Fruit fly (Drosophila melanogaster) whole organism, embryonic: ENCODE measurements around the gene aru.

Experiments used
- BEAF-32 ChIP-seq: fragments of 200-800 bp; sonication (Bioruptor generic); optimal IDR thresholded peaks from 3 replicates; lab custom pipeline; 2017; ENCODE audit warnings: missing biosample characterization, missing genetic modification characterization, mild to moderate bottlenecking, moderate library complexity, missing genetic modification reagents
- CG10274 ChIP-seq: fragments of 200-800 bp; sonication (Bioruptor generic); optimal IDR thresholded peaks from 3 replicates; lab custom pipeline; 2017; ENCODE audit warnings: missing biosample characterization, mild to moderate bottlenecking, missing genetic modification characterization
- CG11723 ChIP-seq: fragments of 200-800 bp; sonication (Bioruptor generic); optimal IDR thresholded peaks from 2 replicates; lab custom pipeline; 2017; ENCODE audit warnings: missing biosample characterization, mild to moderate bottlenecking, missing genetic modification characterization
- CG12769 ChIP-seq: fragments of 200-800 bp; sonication (Bioruptor generic); optimal IDR thresholded peaks from 2 replicates; lab custom pipeline; 2019; ENCODE audit warnings: missing biosample characterization, mild to moderate bottlenecking, missing genetic modification characterization, moderate library complexity
- CG14860 ChIP-seq: fragments of 200-800 bp; sonication (Bioruptor generic); IDR thresholded peaks from 3 replicates; pipeline ENCODE4 v1.3.6; 2022; ENCODE audit warnings: missing biosample characterization, missing genetic modification characterization; ENCODE audit not compliant: partially characterized antibody
- CG1647 ChIP-seq: fragments of 200-800 bp; sonication (Bioruptor generic); optimal IDR thresholded peaks from 3 replicates; lab custom pipeline; 2016; ENCODE audit warnings: missing biosample characterization, missing genetic modification characterization
- CG17385 ChIP-seq: fragments of 200-800 bp; sonication (Bioruptor generic); optimal IDR thresholded peaks from 3 replicates; lab custom pipeline; 2018; ENCODE audit warnings: missing biosample characterization, mild to moderate bottlenecking, missing genetic modification characterization
- CG17568 ChIP-seq: fragments of 200-800 bp; sonication (Bioruptor generic); optimal IDR thresholded peaks from 2 replicates; lab custom pipeline; 2018; ENCODE audit warnings: missing biosample characterization, mild to moderate bottlenecking, missing genetic modification characterization, moderate library complexity
- CG17802 ChIP-seq: fragments of 200-800 bp; sonication (Bioruptor generic); optimal IDR thresholded peaks from 2 replicates; lab custom pipeline; 2018; ENCODE audit warnings: missing biosample characterization, mild to moderate bottlenecking, missing genetic modification characterization, moderate library complexity
- CG18764 ChIP-seq: fragments of 200-800 bp; sonication (Bioruptor generic); optimal IDR thresholded peaks from 3 replicates; lab custom pipeline; 2016; ENCODE audit warnings: missing biosample characterization, missing genetic modification characterization
- CG3726 ChIP-seq: fragments of 200-800 bp; sonication (Bioruptor generic); IDR thresholded peaks from 3 replicates; pipeline ENCODE4, ENCODE4 v1.3.6; 2022; ENCODE audit warnings: missing biosample characterization, missing genetic modification characterization
- CG4282 ChIP-seq: fragments of 200-800 bp; sonication (Bioruptor generic); optimal IDR thresholded peaks from 2 replicates; lab custom pipeline; 2016; ENCODE audit warnings: missing biosample characterization, missing genetic modification characterization
- CG4328 ChIP-seq: fragments of 200-800 bp; sonication (Bioruptor generic); optimal IDR thresholded peaks from 3 replicates; lab custom pipeline; 2017; ENCODE audit warnings: missing biosample characterization, missing genetic modification reagents, missing genetic modification characterization
- CG4820 ChIP-seq: fragments of 200-800 bp; sonication (Bioruptor generic); optimal IDR thresholded peaks from 3 replicates; lab custom pipeline; 2016; ENCODE audit warnings: missing biosample characterization, missing genetic modification characterization
- CG4854 ChIP-seq: fragments of 200-800 bp; sonication (Bioruptor generic); optimal IDR thresholded peaks from 2 replicates; lab custom pipeline; 2016; ENCODE audit warnings: missing biosample characterization, missing genetic modification characterization, inconsistent platforms
- CG7556 ChIP-seq: fragments of 200-800 bp; sonication (Bioruptor generic); optimal IDR thresholded peaks from 2 replicates; lab custom pipeline; 2017; ENCODE audit warnings: missing biosample characterization, mild to moderate bottlenecking, missing genetic modification characterization
- Camta ChIP-seq: fragments of 200-800 bp; sonication (Bioruptor generic); optimal IDR thresholded peaks from 2 replicates; lab custom pipeline; 2016; ENCODE audit warnings: missing biosample characterization, missing genetic modification characterization
- CoRest ChIP-seq: fragments of 200-800 bp; sonication (Bioruptor generic); optimal IDR thresholded peaks from 3 replicates; lab custom pipeline; 2018; ENCODE audit warnings: missing biosample characterization, mild to moderate bottlenecking, missing genetic modification characterization, moderate library complexity
- D19B ChIP-seq: fragments of 200-800 bp; sonication (Bioruptor generic); optimal IDR thresholded peaks from 2 replicates; lab custom pipeline; 2017; ENCODE audit warnings: missing biosample characterization, mild to moderate bottlenecking, missing genetic modification characterization
- Doc3 ChIP-seq: fragments of 200-800 bp; sonication (Bioruptor generic); IDR thresholded peaks from 3 replicates; pipeline ENCODE4 v1.3.6; 2022; ENCODE audit warnings: missing biosample characterization, missing genetic modification characterization; ENCODE audit not compliant: partially characterized antibody
- Eip74EF ChIP-seq, 2 experiments: fragments of 200-800 bp in 1 of 2; fragments of >200 bp in 1 of 2; sonication (Bioruptor generic) in 1 of 2; optimal IDR thresholded peaks; 2 replicates each; lab custom pipeline; 2017 to 2019; ENCODE audit warnings: missing biosample characterization in 2 of 2, missing genetic modification characterization in 2 of 2, mild to moderate bottlenecking in 1 of 2, moderate library complexity in 1 of 2
- Fer2 ChIP-seq: fragments of 200-800 bp; sonication (Bioruptor generic); optimal IDR thresholded peaks from 2 replicates; lab custom pipeline; 2018; ENCODE audit warnings: missing biosample characterization, mild to moderate bottlenecking, missing genetic modification characterization, moderate library complexity
- Gug ChIP-seq: fragments of 200-800 bp; sonication (Bioruptor generic); IDR thresholded peaks from 4 replicates; pipeline ENCODE4 v1.3.6; 2022; ENCODE audit warnings: missing biosample characterization, missing genetic modification characterization
- Hand ChIP-seq: fragments of 200-800 bp; sonication (Bioruptor generic); optimal IDR thresholded peaks from 2 replicates; lab custom pipeline; 2017; ENCODE audit warnings: mild to moderate bottlenecking, missing biosample characterization, missing genetic modification reagents, missing genetic modification characterization
- Hmx ChIP-seq: fragments of 200-800 bp; sonication (Bioruptor generic); optimal IDR thresholded peaks from 2 replicates; lab custom pipeline; 2016; ENCODE audit warnings: missing biosample characterization, missing genetic modification characterization
- NFAT ChIP-seq: fragments of 200-800 bp; sonication (Bioruptor generic); IDR thresholded peaks from 2 replicates; pipeline ENCODE4 v1.3.6; 2022; ENCODE audit warnings: missing biosample characterization, missing genetic modification characterization
- Oli ChIP-seq: fragments of 200-800 bp; sonication (Bioruptor generic); optimal IDR thresholded peaks from 2 replicates; lab custom pipeline; 2018; ENCODE audit warnings: missing biosample characterization, mild to moderate bottlenecking, missing genetic modification characterization, moderate library complexity
- Ravus ChIP-seq: fragments of 200-800 bp; sonication (Bioruptor generic); IDR thresholded peaks from 2 replicates; pipeline ENCODE4 v1.3.6; 2022; ENCODE audit warnings: missing biosample characterization, missing genetic modification characterization
- Sox102F ChIP-seq: fragments of 200-800 bp; sonication (Bioruptor generic); optimal IDR thresholded peaks from 2 replicates; lab custom pipeline; 2018; ENCODE audit warnings: missing biosample characterization, mild to moderate bottlenecking, missing genetic modification characterization, moderate library complexity
- Xbp1 ChIP-seq: fragments of 200-800 bp; sonication (Bioruptor generic); optimal IDR thresholded peaks from 3 replicates; lab custom pipeline; 2016; ENCODE audit warnings: missing biosample characterization, mild to moderate bottlenecking, missing genetic modification characterization
- ab ChIP-seq: fragments of 200-800 bp; sonication (Bioruptor generic); optimal IDR thresholded peaks from 2 replicates; lab custom pipeline; 2016; ENCODE audit warnings: missing biosample characterization, missing genetic modification characterization
- bbx ChIP-seq: fragments of 200-800 bp; sonication (Bioruptor generic); IDR thresholded peaks from 2 replicates; pipeline ENCODE4 v1.3.6; 2022; ENCODE audit warnings: missing biosample characterization, missing genetic modification characterization; ENCODE audit not compliant: partially characterized antibody
- cg ChIP-seq: fragments of 200-800 bp; sonication (Bioruptor generic); optimal IDR thresholded peaks from 3 replicates; lab custom pipeline; 2019; ENCODE audit warnings: missing biosample characterization, mild to moderate bottlenecking, missing genetic modification characterization, moderate library complexity
- chm ChIP-seq: fragments of 200-800 bp; sonication (Bioruptor generic); IDR thresholded peaks from 2 replicates; pipeline ENCODE4 v1.3.6; 2022; ENCODE audit warnings: missing biosample characterization, missing genetic modification characterization
- crp ChIP-seq, 2 experiments: fragments of 200-800 bp; sonication (Bioruptor generic); optimal IDR thresholded peaks; 2 replicates in 1 of 2; 3 replicates in 1 of 2; lab custom pipeline; 2017; ENCODE audit warnings: missing biosample characterization in 2 of 2, missing genetic modification characterization in 2 of 2, mild to moderate bottlenecking in 1 of 2, moderate library complexity in 1 of 2
- dan ChIP-seq: fragments of 200-800 bp; sonication (Bioruptor generic); IDR thresholded peaks from 2 replicates; pipeline ENCODE4 v1.3.6; 2022; ENCODE audit warnings: missing biosample characterization, missing genetic modification characterization
- en ChIP-seq: fragments of 200-800 bp; sonication (Bioruptor generic); optimal IDR thresholded peaks from 2 replicates; lab custom pipeline; 2016; ENCODE audit warnings: missing biosample characterization, missing genetic modification characterization
- fu2 ChIP-seq: fragments of 200-800 bp; sonication (Bioruptor generic); optimal IDR thresholded peaks from 2 replicates; lab custom pipeline; 2016; ENCODE audit warnings: missing biosample characterization, missing genetic modification characterization
- gsb-n ChIP-seq: fragments of 200-800 bp; sonication (Bioruptor generic); optimal IDR thresholded peaks from 3 replicates; lab custom pipeline; 2018; ENCODE audit warnings: missing biosample characterization, mild to moderate bottlenecking, missing genetic modification characterization
- hb ChIP-seq: fragments of 200-800 bp; sonication (Bioruptor generic); IDR thresholded peaks from 3 replicates; pipeline ENCODE4 v1.3.6; 2022; ENCODE audit warnings: missing biosample characterization, missing genetic modification characterization; ENCODE audit not compliant: partially characterized antibody
- hbn ChIP-seq: fragments of 200-800 bp; sonication (Bioruptor generic); IDR thresholded peaks from 2 replicates; pipeline ENCODE4 v1.3.6; 2022; ENCODE audit warnings: missing biosample characterization, missing genetic modification characterization; ENCODE audit not compliant: partially characterized antibody
- jing ChIP-seq: fragments of 200-800 bp; sonication (Bioruptor generic); optimal IDR thresholded peaks from 2 replicates; lab custom pipeline; 2018; ENCODE audit warnings: missing biosample characterization, mild to moderate bottlenecking, missing genetic modification characterization
- jumu ChIP-seq: fragments of 200-800 bp; sonication (Bioruptor generic); optimal IDR thresholded peaks from 3 replicates; lab custom pipeline; 2016; ENCODE audit warnings: missing biosample characterization, missing genetic modification characterization
- lab ChIP-seq: fragments of 200-800 bp; sonication (Bioruptor generic); optimal IDR thresholded peaks from 3 replicates; lab custom pipeline; 2017; ENCODE audit warnings: missing biosample characterization, missing genetic modification characterization, mild to moderate bottlenecking, moderate library complexity, missing genetic modification reagents
- lbe ChIP-seq: fragments of 200-800 bp; sonication (Bioruptor generic); optimal IDR thresholded peaks from 2 replicates; lab custom pipeline; 2016; ENCODE audit warnings: missing biosample characterization, mild to moderate bottlenecking, missing genetic modification characterization
- maf-S ChIP-seq: fragments of 200-800 bp; sonication (Bioruptor generic); optimal IDR thresholded peaks from 2 replicates; lab custom pipeline; 2016; ENCODE audit warnings: missing biosample characterization, missing genetic modification characterization
- sens-2 ChIP-seq: fragments of 200-800 bp; sonication (Bioruptor generic); IDR thresholded peaks from 2 replicates; pipeline ENCODE4 v1.3.6; 2022; ENCODE audit warnings: missing biosample characterization, missing genetic modification characterization
- sug ChIP-seq: fragments of 200-800 bp; optimal IDR thresholded peaks from 2 replicates; lab custom pipeline; 2019; ENCODE audit warnings: missing biosample characterization, mild to moderate bottlenecking, missing genetic modification characterization, moderate library complexity
- unc-4 ChIP-seq: fragments of 200-800 bp; sonication (Bioruptor generic); IDR thresholded peaks from 2 replicates; pipeline ENCODE4 v1.3.6; 2022; ENCODE audit warnings: missing biosample characterization, missing genetic modification characterization; ENCODE audit not compliant: partially characterized antibody
- vvl ChIP-seq: fragments of 200-800 bp; sonication (Bioruptor generic); IDR thresholded peaks from 2 replicates; pipeline ENCODE4 v1.3.6; 2022; ENCODE audit warnings: missing biosample characterization, missing genetic modification characterization

aru gene

DNA sequence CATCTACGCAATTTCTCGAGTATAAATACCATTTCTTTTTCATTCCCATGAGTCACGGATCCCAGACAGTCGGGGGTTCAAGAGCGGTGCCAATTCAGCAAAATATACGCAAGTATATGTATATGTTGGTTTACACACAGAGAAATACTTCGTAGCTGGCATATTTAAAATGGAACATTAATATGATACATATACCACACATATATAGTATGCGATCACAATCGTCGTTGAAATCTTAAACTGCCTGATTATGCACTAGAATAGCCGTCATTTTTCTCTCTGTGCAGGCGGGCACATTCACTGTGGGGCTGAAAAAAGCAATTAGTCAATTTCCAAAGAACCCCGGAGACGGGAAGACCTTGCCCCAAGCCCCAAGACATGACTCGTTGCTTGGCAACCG is 26.4 kb downstream of the aru start (continued):
- peak; percentile 48 for TF ChIP-seq CG4854 (GFP tag; lab: Kevin White, UChicago)
- peak; percentile 69 for TF ChIP-seq CoRest (tag; lab: Kevin White, UChicago)
- peak; percentile 7 for TF ChIP-seq CG18764 (GFP tag; lab: Kevin White, UChicago)
- TF ChIP-seq lbe (GFP tag; lab: Kevin White, UChicago) = peak; percentile 88
- TF ChIP-seq CG7556 (GFP tag; lab: Kevin White, UChicago) = peak; percentile 60
- no peak for TF ChIP-seq jing (GFP tag; lab: Kevin White, UChicago)
- TF ChIP-seq chm (GFP tag; lab: Robert Waterston, UW) = peak; percentile 70
- TF ChIP-seq crp (GFP tag; optimal IDR thresholded peaks at IDR 0.05; lab: Kevin White, UChicago) = no peak
- peak; percentile 74 for TF ChIP-seq fu2
- peak; percentile 47 for TF ChIP-seq Fer2 (tag; lab: Kevin White, UChicago)
- no peak for TF ChIP-seq en (GFP tag; lab: Kevin White, UChicago)
- no peak for TF ChIP-seq Hmx (GFP tag; lab: Kevin White, UChicago)
- peak; percentile 45 for TF ChIP-seq ab (GFP tag; lab: Kevin White, UChicago)
- peak; percentile 90 for TF ChIP-seq CG12769 (tag; lab: Kevin White, UChicago)
- peak; percentile 60 for TF ChIP-seq Ravus (GFP tag; lab: Robert Waterston, UW)
- peak; percentile 48 for TF ChIP-seq sug (tag; lab: Kevin White, UChicago)
- TF ChIP-seq CG14860 (GFP tag; lab: Robert Waterston, UW) = no peak
- peak; percentile 54 for TF ChIP-seq CG11723 (GFP tag; lab: Kevin White, UChicago)
- TF ChIP-seq bbx (GFP tag; lab: Robert Waterston, UW) = no peak
- no peak for TF ChIP-seq cg (GFP tag; lab: Kevin White, UChicago)
- peak; percentile 77 for TF ChIP-seq Sox102F (GFP tag; lab: Kevin White, UChicago)
- TF ChIP-seq CG10274 (GFP tag; lab: Kevin White, UChicago) = peak; percentile 55
- TF ChIP-seq CG4282 (GFP tag; lab: Kevin White, UChicago) = no peak
- TF ChIP-seq NFAT (GFP tag; lab: Robert Waterston, UW) = peak; percentile 87
- 0 out of 2 replicates have a peak, but pooled peaks have one; percentile 45 for TF ChIP-seq sens-2 (GFP tag; lab: Robert Waterston, UW)
- TF ChIP-seq CG4328 = peak; percentile 24
- TF ChIP-seq CG17802 (tag; lab: Kevin White, UChicago) = no peak
- TF ChIP-seq BEAF-32 (GFP tag; lab: Kevin White, UChicago) = no peak
- TF ChIP-seq jumu (GFP tag; lab: Kevin White, UChicago) = peak; percentile 33
- no peak for TF ChIP-seq gsb-n (tag; lab: Kevin White, UChicago)
- no peak for TF ChIP-seq CG3726 (GFP tag; lab: Robert Waterston, UW)
- TF ChIP-seq lab (GFP tag; lab: Kevin White, UChicago) = peak; percentile 90
- peak; percentile 51 for TF ChIP-seq Camta (GFP tag; lab: Kevin White, UChicago)
- peak; percentile 57 for TF ChIP-seq CG17385 (GFP tag; lab: Kevin White, UChicago)
- TF ChIP-seq vvl (GFP tag; lab: Robert Waterston, UW) = peak; percentile 89
- TF ChIP-seq Doc3 (GFP tag; lab: Robert Waterston, UW) = no peak
- TF ChIP-seq hb (GFP tag; lab: Robert Waterston, UW) = no peak
- peak; percentile 80 for TF ChIP-seq Gug (GFP tag; lab: Robert Waterston, UW)
- TF ChIP-seq maf-S (GFP tag; lab: Kevin White, UChicago) = peak; percentile 48
- peak; percentile 18 for TF ChIP-seq CG17568 (GFP tag; lab: Kevin White, UChicago)
- TF ChIP-seq Oli (tag; lab: Kevin White, UChicago) = peak; percentile 73
- peak; percentile 44 for TF ChIP-seq CG4820 (GFP tag; lab: Kevin White, UChicago)
- TF ChIP-seq Hand (GFP tag; lab: Kevin White, UChicago) = peak; percentile 64
- TF ChIP-seq CG1647 (GFP tag; lab: Kevin White, UChicago) = peak; percentile 37
- TF ChIP-seq Xbp1 (GFP tag; lab: Kevin White, UChicago) = peak; percentile 81
- peak; percentile 44 for TF ChIP-seq D19B (GFP tag; lab: Kevin White, UChicago)
- TF ChIP-seq dan = no peak
- TF ChIP-seq unc-4 (GFP tag; lab: Robert Waterston, UW) = no peak
- TF ChIP-seq Eip74EF (GFP tag; optimal IDR thresholded peaks at IDR 0.05; lab: Kevin White, UChicago) = peak in 1 of 2 experiments; percentile 48
- no peak for TF ChIP-seq hbn (GFP tag; lab: Robert Waterston, UW)
